Fruit fly (Drosophila melanogaster) Kc167 (cell line): Measurements from ENCODE around the gene wus.

Source experiments
- Sin3A ChIP-seq: fragments of >200 bp; optimal IDR thresholded peaks from 2 replicates; lab custom pipeline; 2018; ENCODE audit warnings: missing external identifiers
- h ChIP-seq: fragments of >200 bp; optimal IDR thresholded peaks from 3 replicates; lab custom pipeline; 2018; ENCODE audit warnings: missing external identifiers
- insv ChIP-seq: fragments of >200 bp; optimal IDR thresholded peaks from 3 replicates; lab custom pipeline; 2018; ENCODE audit warnings: missing external identifiers
- psq ChIP-seq: fragments of >200 bp; optimal IDR thresholded peaks from 2 replicates; lab custom pipeline; 2017; ENCODE audit warnings: missing external identifiers
- ttk ChIP-seq: sonication (Bioruptor generic); optimal IDR thresholded peaks from 2 replicates; lab custom pipeline; 2017; ENCODE audit warnings: missing external identifiers

DNA sequence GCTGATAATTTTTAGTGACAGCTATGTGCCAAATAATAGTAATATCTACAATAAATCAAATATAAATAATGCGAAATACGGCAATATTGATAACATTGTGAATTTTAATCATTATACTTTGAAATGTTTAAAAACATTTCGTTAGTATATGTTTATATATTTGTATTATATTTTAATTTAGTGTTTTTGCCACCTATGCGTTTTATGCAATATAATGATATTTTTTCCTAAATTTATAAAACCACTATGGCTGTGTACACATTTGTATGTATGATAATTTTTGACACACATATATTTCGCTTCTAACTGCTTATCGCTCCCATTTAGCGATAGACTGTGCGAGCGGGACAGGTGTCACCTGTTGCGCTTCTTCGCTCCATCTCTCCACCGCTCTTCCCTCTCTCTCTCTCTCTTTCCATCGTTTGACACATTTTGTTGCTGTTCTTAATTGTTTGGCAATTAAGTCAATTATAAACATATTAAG is 3.4 kb upstream of the wus start:
- TF ChIP-seq insv (lab: Kevin White, UChicago) (no peak), Sin3A (lab: Kevin White, UChicago) (no peak), ttk (lab: Kevin White, UChicago) (no peak), h (lab: Kevin White, UChicago) (no peak), psq (no peak)
